Worm (Caenorhabditis elegans): ENCODE data around the gene grp-1.

Gene grp-1

ce11 chrIII:8043784-8044183 is 41.7 kb upstream of the grp-1 start:
- peak; percentile 98 for TF ChIP-seq hmg-1.1 (GFP tag; IDR thresholded peaks at IDR 0.05)
- TF ChIP-seq ceh-62 (tag; optimal IDR thresholded peaks at IDR 0.05) = peak; percentile 42
- peak; percentile 58; the same call in 1 of the 2 replicates for TF ChIP-seq Y105C5A.15 (GFP tag; IDR thresholded peaks at IDR 0.05)
- TF ChIP-seq mdt-29 (GFP tag; IDR thresholded peaks at IDR 0.05) = no peak; the same call in 1 of the 2 replicates
- TF ChIP-seq zip-2 (tag; optimal IDR thresholded peaks at IDR 0.05) = peak; percentile 88
- peak; percentile 65 to 98 for TF ChIP-seq hif-1 (tag; optimal IDR thresholded peaks at IDR 0.05)
- TF ChIP-seq daf-8 (GFP tag; IDR thresholded peaks at IDR 0.05) = 0 out of 2 replicates have a peak, but pooled peaks have one; percentile 85
- peak; percentile 95 for TF ChIP-seq duxl-1 (tag; optimal IDR thresholded peaks at IDR 0.05; ENCODE audit: poor library complexity)
- TF ChIP-seq ZK337.2 (GFP tag; IDR thresholded peaks at IDR 0.05) = peak; percentile 98
- 0 out of 2 replicates have a peak, but pooled peaks have one; percentile 83 for TF ChIP-seq tag-97 (GFP tag; IDR thresholded peaks at IDR 0.05)
- peak; percentile 96 for TF ChIP-seq Y48G9A.11 (GFP tag; IDR thresholded peaks at IDR 0.05)
- TF ChIP-seq egl-43 (GFP tag; IDR thresholded peaks at IDR 0.05) = no peak; the same call in 1 of the 2 replicates
- TF ChIP-seq F37D6.2 (tag; optimal IDR thresholded peaks at IDR 0.05) = peak; percentile 94
- TF ChIP-seq hlh-30 (tag; optimal IDR thresholded peaks at IDR 0.05; ENCODE audit: insufficient read depth) = peak; percentile 93
- TF ChIP-seq ztf-7 (tag; optimal IDR thresholded peaks at IDR 0.05) = peak; percentile 82
- TF ChIP-seq snpc-4 (tag; optimal IDR thresholded peaks at IDR 0.05) = no peak
- TF ChIP-seq madf-5 (GFP tag; IDR thresholded peaks at IDR 0.05) = peak; percentile 96 to 98
- peak; percentile 85 for TF ChIP-seq lir-3 (tag; optimal IDR thresholded peaks at IDR 0.05)
- peak; percentile 98 for TF ChIP-seq aha-1 (tag)
- TF ChIP-seq ctbp-1 (GFP tag; IDR thresholded peaks at IDR 0.05) = peak; percentile 95
- no peak for TF ChIP-seq egl-27 (tag; optimal IDR thresholded peaks at IDR 0.05)
- TF ChIP-seq nhr-237 (tag; optimal IDR thresholded peaks at IDR 0.05) = peak; percentile 63
- peak; percentile 83 for TF ChIP-seq lin-39 (tag; optimal IDR thresholded peaks at IDR 0.05)
- TF ChIP-seq nhr-76 (tag; optimal IDR thresholded peaks at IDR 0.05) = peak; percentile 57
- TF ChIP-seq fkh-10 (GFP tag; optimal IDR thresholded peaks at IDR 0.05) = peak; percentile 99
- TF ChIP-seq gei-8 (GFP tag; optimal IDR thresholded peaks at IDR 0.05) = peak; percentile 75
- peak; percentile 92 for TF ChIP-seq jun-1 (tag; optimal IDR thresholded peaks at IDR 0.05)
- TF ChIP-seq nhr-25 (tag; optimal IDR thresholded peaks at IDR 0.05; ENCODE audit: borderline replicate concordance, insufficient read depth) = peak; percentile 96
- TF ChIP-seq rbr-2 (tag; optimal IDR thresholded peaks at IDR 0.05) = peak; percentile 98
- peak; percentile 52 for TF ChIP-seq ceh-28 (tag; optimal IDR thresholded peaks at IDR 0.05)
- TF ChIP-seq mes-2 (tag; optimal IDR thresholded peaks at IDR 0.05; ENCODE audit: poor library complexity, severe bottlenecking) = peak; percentile 100
- peak; percentile 92 for TF ChIP-seq nhr-10 (tag; optimal IDR thresholded peaks at IDR 0.05)
- TF ChIP-seq nhr-6 (tag; optimal IDR thresholded peaks at IDR 0.05) = peak; percentile 92
- TF ChIP-seq Y5F2A.4 (GFP tag; optimal IDR thresholded peaks at IDR 0.05) = peak; percentile 32
- TF ChIP-seq set-16 (GFP tag; IDR thresholded peaks at IDR 0.05) = no peak
- no peak for TF ChIP-seq zip-11 (GFP tag; IDR thresholded peaks at IDR 0.05)
- peak; percentile 47 for TF ChIP-seq R02D3.7 (tag; optimal IDR thresholded peaks at IDR 0.05)
- TF ChIP-seq nhr-111 (GFP tag; optimal IDR thresholded peaks at IDR 0.05) = no peak
- peak; percentile 54 for TF ChIP-seq zag-1 (tag; optimal IDR thresholded peaks at IDR 0.05)
- peak; percentile 97 for TF ChIP-seq dmd-6 (GFP tag; IDR thresholded peaks at IDR 0.05)
- peak; percentile 98 for TF ChIP-seq Y75B8A.6 (GFP tag; IDR thresholded peaks at IDR 0.05)
- TF ChIP-seq nhr-41 (GFP tag; IDR thresholded peaks at IDR 0.05) = peak; percentile 84
- TF ChIP-seq T20F7.1 (GFP tag; optimal IDR thresholded peaks at IDR 0.05) = peak; percentile 97
- peak; percentile 99 for TF ChIP-seq nhr-77 (tag; optimal IDR thresholded peaks at IDR 0.05)
- TF ChIP-seq mep-1 (tag; optimal IDR thresholded peaks at IDR 0.05) = peak; percentile 99
- peak; percentile 96 for TF ChIP-seq lin-38 (GFP tag; IDR thresholded peaks at IDR 0.05)
- peak; percentile 88 for TF ChIP-seq ces-1 (GFP tag; optimal IDR thresholded peaks at IDR 0.05)
- no peak for TF ChIP-seq F10B5.3 (tag; optimal IDR thresholded peaks at IDR 0.05)
- peak; percentile 98 for TF ChIP-seq mxl-3 (GFP tag; optimal IDR thresholded peaks at IDR 0.05)
- TF ChIP-seq tra-1 (GFP tag; IDR thresholded peaks at IDR 0.05) = peak; percentile 99
- peak; percentile 97 for TF ChIP-seq ceh-20 (GFP tag; IDR thresholded peaks at IDR 0.05)

All from whole organism, L4 larva.